Worm (Caenorhabditis elegans) whole organism, midembryonic: ENCODE results near the gene chil-25.

Experiments
- flt-1 ChIP-seq: fragments of 200-800 bp; sonication (Bioruptor generic); IDR thresholded peaks from 2 replicates; pipeline ENCODE4 v1.3.6; 2022; ENCODE audit warnings: missing genetic modification characterization, missing compliant biosample characterization
- ztf-23 ChIP-seq: fragments of 200-800 bp; sonication (Bioruptor generic); IDR thresholded peaks from 2 replicates; pipeline ENCODE4 v1.3.6; 2022; ENCODE audit warnings: missing genetic modification reagents, missing genetic modification characterization, missing compliant biosample characterization

DNA sequence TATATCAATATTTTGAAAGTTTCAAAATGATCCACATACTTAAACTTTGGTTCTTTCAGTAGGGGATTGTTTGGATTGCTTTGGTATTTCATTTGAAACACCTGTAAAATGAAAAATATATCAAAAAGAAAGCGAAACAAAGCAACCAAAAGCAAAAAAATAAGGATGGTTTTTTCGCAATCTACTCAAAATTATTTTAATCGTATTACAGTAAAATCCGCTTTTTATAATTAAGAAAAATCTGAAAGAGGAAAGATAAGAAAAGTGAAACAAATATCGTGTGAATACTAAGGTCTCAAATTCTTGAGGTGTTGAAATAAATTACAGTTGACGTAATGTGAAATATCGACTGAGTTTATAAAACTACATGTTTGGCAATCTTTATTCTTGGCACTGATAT, 8.2 kb downstream of the chil-25 start, which contains the start of gene chil-22:
- TF ChIP-seq flt-1 (GFP tag; lab: Robert Waterston, UW) (no peak), ztf-23 (no peak)
